Worm (Caenorhabditis elegans) whole organism, L4 larva: Measurements from ENCODE around the gene ZC266.1.

Experiments
- Y5F2A.4 ChIP-seq: fragments of 200-800 bp; sonication (Bioruptor generic); optimal IDR thresholded peaks from 2 replicates; lab custom pipeline; 2018; ENCODE audit warnings: mild to moderate bottlenecking, missing genetic modification characterization, missing compliant biosample characterization
- ceh-20 ChIP-seq: fragments of 200-800 bp; sonication (Bioruptor generic); IDR thresholded peaks from 2 replicates; pipeline ENCODE4 v1.3.6; 2022; ENCODE audit warnings: missing genetic modification reagents, missing genetic modification characterization, missing compliant biosample characterization
- mdl-1 ChIP-seq, 2 experiments: fragments of 150-350 bp in 1 of 2; sonication (generic microtip) in 1 of 2; optimal IDR thresholded peaks; 2 replicates each; lab custom pipeline; 2014 to 2017; ENCODE audit warnings: missing biosample characterization in 2 of 2, missing genetic modification characterization in 2 of 2
- rbr-2 ChIP-seq: sonication (generic microtip); optimal IDR thresholded peaks from 2 replicates; lab custom pipeline; 2016; ENCODE audit warnings: missing genotype, missing genetic modification characterization, missing compliant biosample characterization
- zag-1 ChIP-seq: fragments of 150-350 bp; optimal IDR thresholded peaks from 2 replicates; lab custom pipeline; 2014; ENCODE audit warnings: missing biosample characterization, missing genetic modification characterization

DNA sequence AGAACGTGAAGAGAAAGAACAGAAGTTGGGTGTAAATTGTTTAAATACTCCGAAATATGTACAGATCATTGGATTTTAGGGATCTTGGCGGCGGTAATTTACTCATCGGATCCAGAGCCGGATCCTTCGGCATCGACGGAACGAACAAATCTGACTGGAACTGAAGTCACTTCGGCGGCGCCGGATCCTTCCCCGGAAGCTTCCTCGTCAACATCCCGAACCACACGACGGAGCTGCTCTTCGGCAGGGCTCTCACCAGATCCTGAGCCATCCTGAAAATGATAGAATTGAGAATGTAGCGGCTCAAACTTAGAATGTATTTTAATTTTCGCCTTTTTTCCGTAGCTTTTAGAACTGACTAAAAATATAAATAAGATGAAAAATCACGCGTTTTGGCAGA lies 8.4 kb downstream of the ZC266.1 start:
- TF ChIP-seq mdl-1 (tag; optimal IDR thresholded peaks at IDR 0.05; lab: Kevin White, UChicago) (no peak), Y5F2A.4 (no peak), ceh-20 (GFP tag; lab: Robert Waterston, UW) (no peak), rbr-2 (tag; lab: Kevin White, UChicago) (no peak), zag-1 (no peak)
